Fruit fly (Drosophila melanogaster) whole organism, adult: ENCODE data around the gene ND-B14.5A.

Source experiments
- CG14711 ChIP-seq: fragments of 200-800 bp; sonication (Bioruptor generic); optimal IDR thresholded peaks from 2 replicates; lab custom pipeline; 2018; ENCODE audit warnings: missing biosample characterization, mild to moderate bottlenecking, missing genetic modification characterization, moderate library complexity
- Hr96 ChIP-seq: fragments of 200-800 bp; sonication (Bioruptor generic); optimal IDR thresholded peaks from 2 replicates; lab custom pipeline; 2016; ENCODE audit warnings: missing biosample characterization, missing genetic modification characterization
- kay ChIP-seq: fragments of 200-800 bp; sonication (Bioruptor generic); peaks from one replicate; lab custom pipeline; 2016; ENCODE audit warnings: missing biosample characterization, missing genetic modification characterization, borderline replicate concordance

DNA sequence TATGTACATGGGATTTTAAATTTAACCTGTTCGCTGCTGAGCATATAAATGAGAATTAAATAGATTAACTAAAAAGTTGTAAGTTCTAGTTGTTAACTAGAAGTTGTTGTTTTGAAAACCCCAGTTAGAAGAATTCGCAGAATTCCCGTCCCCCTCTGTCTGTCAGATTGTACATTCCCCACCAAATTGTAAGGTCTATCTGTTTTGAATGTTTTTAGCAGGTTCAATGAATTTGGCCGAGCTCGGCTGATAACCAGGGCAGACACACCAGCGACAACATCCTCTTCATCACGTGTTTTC lies 25.9 kb downstream of the ND-B14.5A start:
- TF ChIP-seq kay (GFP tag; lab: Kevin White, UChicago) (no peak), Hr96 (GFP tag; lab: Kevin White, UChicago) (no peak), CG14711 (tag; lab: Kevin White, UChicago) (no peak)
